Worm (Caenorhabditis elegans) whole organism, L4 larva: ENCODE measurements around the gene tag-342.
A peak's percentile ranks its signal among the peaks of the same experiment; 100 is the strongest.

ENCODE experiments used
- ceh-62 ChIP-seq: sonication (generic microtip); optimal IDR thresholded peaks from 2 replicates; lab custom pipeline; 2017; ENCODE audit warnings: missing biosample characterization, missing genetic modification characterization
- ces-1 ChIP-seq: fragments of 150-350 bp; sonication (generic microtip); optimal IDR thresholded peaks from 4 replicates; lab custom pipeline; 2014; ENCODE audit warnings: missing biosample characterization, missing genetic modification reagents, missing genetic modification characterization
- daf-16 ChIP-seq, 3 experiments: sonication (generic microtip); optimal IDR thresholded peaks; 2 replicates each; lab custom pipeline; 2016 to 2017; ENCODE audit warnings: missing genetic modification characterization in 3 of 3, missing genetic modification reagents in 3 of 3, mild to moderate bottlenecking in 2 of 3, missing compliant biosample characterization in 2 of 3, missing biosample characterization in 1 of 3, moderate library complexity in 1 of 3
- egl-27 ChIP-seq: sonication (generic microtip); optimal IDR thresholded peaks from 3 replicates; lab custom pipeline; 2017; ENCODE audit warnings: missing biosample characterization, missing genetic modification reagents, missing genetic modification characterization
- mep-1 ChIP-seq: fragments of 150-350 bp; sonication (generic microtip); optimal IDR thresholded peaks from 3 replicates; lab custom pipeline; 2014; ENCODE audit warnings: missing biosample characterization, missing genetic modification characterization
- nhr-25 ChIP-seq: sonication (generic microtip); optimal IDR thresholded peaks from 2 replicates; lab custom pipeline; 2017; ENCODE audit warnings: missing genetic modification characterization, mild to moderate bottlenecking, missing compliant biosample characterization, antibody characterized with exemption, moderate library complexity, borderline replicate concordance; ENCODE audit not compliant: insufficient read depth
- nhr-28 ChIP-seq: fragments of 150-350 bp; optimal IDR thresholded peaks from 2 replicates; lab custom pipeline; 2014; ENCODE audit warnings: missing biosample characterization, missing genetic modification characterization
- nhr-41 ChIP-seq: fragments of 200-800 bp; sonication (Bioruptor generic); IDR thresholded peaks from 2 replicates; pipeline ENCODE4 v1.3.6; 2022; ENCODE audit warnings: missing genetic modification reagents, missing genetic modification characterization, missing compliant biosample characterization
- nhr-77 ChIP-seq: fragments of 150-350 bp; optimal IDR thresholded peaks from 2 replicates; lab custom pipeline; 2014; ENCODE audit warnings: missing biosample characterization, missing genetic modification characterization
- pqm-1 ChIP-seq: sonication (generic microtip); optimal IDR thresholded peaks from 2 replicates; lab custom pipeline; 2017; ENCODE audit warnings: missing biosample characterization, missing genetic modification characterization
- saeg-2 ChIP-seq: fragments of 200-800 bp; sonication (Bioruptor generic); IDR thresholded peaks from 2 replicates; pipeline ENCODE4 v1.3.6; 2022; ENCODE audit warnings: missing genetic modification reagents, missing genetic modification characterization, missing compliant biosample characterization
- unc-130 ChIP-seq: sonication (generic microtip); optimal IDR thresholded peaks from 2 replicates; lab custom pipeline; 2016; ENCODE audit warnings: missing genetic modification reagents, missing genetic modification characterization, missing compliant biosample characterization
- unc-39 ChIP-seq: sonication (generic microtip); optimal IDR thresholded peaks from 2 replicates; lab custom pipeline; 2017; ENCODE audit warnings: missing biosample characterization, missing genetic modification characterization
- ztf-11 ChIP-seq: fragments of 150-350 bp; optimal IDR thresholded peaks from 2 replicates; lab custom pipeline; 2014; ENCODE audit warnings: missing biosample characterization, missing genetic modification characterization

ce11 chrIII:9487454-9487853 lies 19.5 kb downstream of the tag-342 start:
- no peak for TF ChIP-seq saeg-2
- no peak for TF ChIP-seq ces-1 (GFP tag; lab: Kevin White, UChicago)
- TF ChIP-seq unc-39 (tag; lab: Kevin White, UChicago) = no peak
- TF ChIP-seq unc-130 (GFP tag; lab: Kevin White, UChicago) = no peak
- no peak for TF ChIP-seq ztf-11 (tag; lab: Kevin White, UChicago)
- no peak for TF ChIP-seq egl-27 (tag; lab: Kevin White, UChicago)
- TF ChIP-seq nhr-41 (GFP tag; lab: Robert Waterston, UW) = no peak
- TF ChIP-seq daf-16 (GFP tag; optimal IDR thresholded peaks at IDR 0.05; lab: Kevin White, UChicago) = no peak
- peak; percentile 85 for TF ChIP-seq daf-16 (tag; optimal IDR thresholded peaks at IDR 0.05; lab: Kevin White, UChicago)
- TF ChIP-seq nhr-25 = no peak
- no peak for TF ChIP-seq mep-1 (tag; lab: Kevin White, UChicago)
- no peak for TF ChIP-seq ceh-62 (tag; lab: Kevin White, UChicago)
- peak; percentile 54 for TF ChIP-seq nhr-77 (tag; lab: Kevin White, UChicago)
- peak; percentile 53 for TF ChIP-seq nhr-28 (tag; lab: Kevin White, UChicago)
- peak; percentile 66 for TF ChIP-seq pqm-1 (tag; lab: Kevin White, UChicago)
